Worm (Caenorhabditis elegans) whole organism, midembryonic: ENCODE measurements around the gene F21D9.3.

Source experiments
- T22C8.4 ChIP-seq: fragments of 200-800 bp; sonication (Bioruptor generic); IDR thresholded peaks from 2 replicates; pipeline ENCODE4 v1.3.6; 2022; ENCODE audit warnings: missing genetic modification characterization, missing compliant biosample characterization
- flt-1 ChIP-seq: fragments of 200-800 bp; sonication (Bioruptor generic); IDR thresholded peaks from 2 replicates; pipeline ENCODE4 v1.3.6; 2022; ENCODE audit warnings: missing genetic modification characterization, missing compliant biosample characterization
- klf-2 ChIP-seq: fragments of 200-800 bp; sonication (Bioruptor generic); conservative IDR thresholded peaks from 2 replicates; pipeline ENCODE4 v1.3.6; 2022; ENCODE audit warnings: missing genetic modification reagents, missing genetic modification characterization, missing compliant biosample characterization
- tab-1 ChIP-seq: fragments of 200-800 bp; sonication (Bioruptor generic); IDR thresholded peaks from 2 replicates; pipeline ENCODE4 v1.3.6; 2022; ENCODE audit warnings: missing genetic modification characterization, missing compliant biosample characterization

ce11 chrV:19230413-19230812 is 27.1 kb downstream of the F21D9.3 start, which contains the start of gene sqst-3:
- TF ChIP-seq tab-1 (GFP tag; lab: Robert Waterston, UW): no peak
- no peak for TF ChIP-seq klf-2 (GFP tag; lab: Robert Waterston, UW)
- TF ChIP-seq flt-1 (GFP tag; lab: Robert Waterston, UW): no peak
- TF ChIP-seq T22C8.4: no peak
